Worm (Caenorhabditis elegans) whole organism, L3 larva: ENCODE measurements around the gene erd-2.1.

Experiments used
- R02D3.7 ChIP-seq: fragments of 150-350 bp; optimal IDR thresholded peaks from 2 replicates; lab custom pipeline; 2014; ENCODE audit warnings: missing biosample characterization, missing genetic modification characterization
- ZK546.5 ChIP-seq: sonication (generic microtip); optimal IDR thresholded peaks from 2 replicates; lab custom pipeline; 2017; ENCODE audit warnings: missing biosample characterization, missing genetic modification characterization
- ceh-28 ChIP-seq: fragments of 150-350 bp; optimal IDR thresholded peaks from 2 replicates; lab custom pipeline; 2014; ENCODE audit warnings: missing biosample characterization, missing genetic modification reagents, missing genetic modification characterization
- elt-3 ChIP-seq, 3 experiments: fragments of 150-350 bp in 1 of 3; sonication (generic microtip) in 2 of 3; optimal IDR thresholded peaks; 2 replicates in 2 of 3; 4 replicates in 1 of 3; lab custom pipeline; 2014 to 2017; ENCODE audit warnings: missing biosample characterization in 3 of 3, missing genetic modification characterization in 3 of 3
- fkh-10 ChIP-seq: sonication (generic microtip); optimal IDR thresholded peaks from 2 replicates; lab custom pipeline; 2017; ENCODE audit warnings: missing biosample characterization, missing genetic modification reagents, missing genetic modification characterization
- nhr-237 ChIP-seq: fragments of 150-350 bp; optimal IDR thresholded peaks from 2 replicates; lab custom pipeline; 2014; ENCODE audit warnings: missing biosample characterization, missing genetic modification characterization
- pqm-1 ChIP-seq: fragments of 150-350 bp; optimal IDR thresholded peaks from 2 replicates; lab custom pipeline; 2017; ENCODE audit warnings: missing biosample characterization, missing genetic modification characterization, inconsistent platforms
- skn-1 ChIP-seq: fragments of 150-350 bp; optimal IDR thresholded peaks from 2 replicates; lab custom pipeline; 2014; ENCODE audit warnings: missing biosample characterization, missing genetic modification characterization
- unc-62 ChIP-seq: fragments of 150-350 bp; sonication (generic microtip); optimal IDR thresholded peaks from 4 replicates; lab custom pipeline; 2014; ENCODE audit warnings: missing biosample characterization, missing genetic modification reagents, missing genetic modification characterization

DNA sequence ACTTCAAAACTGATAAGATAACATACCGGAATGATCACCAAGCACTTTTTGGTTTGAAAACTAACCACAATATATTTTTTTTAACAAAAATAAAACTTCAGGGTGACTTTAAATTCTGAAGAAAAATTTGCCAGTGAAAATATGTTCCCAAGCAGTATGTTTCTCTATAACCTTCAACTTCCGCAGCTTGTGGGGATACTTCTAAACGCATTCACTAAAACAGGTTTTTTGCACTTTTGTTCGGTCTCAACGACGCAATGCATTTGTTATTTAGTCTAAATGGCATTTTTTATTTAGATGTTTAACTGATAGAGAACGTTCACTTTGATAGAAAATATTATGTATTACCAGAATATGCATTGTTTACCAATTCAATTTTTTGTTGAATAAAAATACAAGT lies 30.6 kb upstream of the erd-2.1 start:
- no peak for TF ChIP-seq ZK546.5
- no peak for TF ChIP-seq nhr-237 (tag; lab: Kevin White, UChicago)
- TF ChIP-seq fkh-10 (GFP tag; lab: Kevin White, UChicago) = no peak
- no peak for TF ChIP-seq ceh-28
- no peak for TF ChIP-seq unc-62 (GFP tag; lab: Kevin White, UChicago)
- TF ChIP-seq R02D3.7 (tag; lab: Kevin White, UChicago) = no peak
- TF ChIP-seq skn-1 (tag; lab: Kevin White, UChicago) = no peak
- TF ChIP-seq elt-3 (tag; optimal IDR thresholded peaks at IDR 0.05; lab: Kevin White, UChicago) = no peak
- no peak for TF ChIP-seq pqm-1 (tag; lab: Kevin White, UChicago)
